Worm (Caenorhabditis elegans): ENCODE results near the gene zhit-3.

- no peak for TF ChIP-seq lin-35 (GFP tag; optimal IDR thresholded peaks at IDR 0.05)
- no peak for TF ChIP-seq B0035.1 (tag; optimal IDR thresholded peaks at IDR 0.05)
- no peak for TF ChIP-seq nfyb-1 (GFP tag; IDR thresholded peaks at IDR 0.05)
- no peak for TF ChIP-seq snpc-1.3 (tag; optimal IDR thresholded peaks at IDR 0.05; ENCODE audit: insufficient read depth)
- TF ChIP-seq hlh-12 (tag; optimal IDR thresholded peaks at IDR 0.05), result no peak
- no peak for TF ChIP-seq unc-130 (GFP tag; optimal IDR thresholded peaks at IDR 0.05)
- no peak for TF ChIP-seq ztf-3 (GFP tag; optimal IDR thresholded peaks at IDR 0.05)
- TF ChIP-seq Y95B8A.8 (GFP tag; IDR thresholded peaks at IDR 0.05), result no peak
- no peak for TF ChIP-seq Y56A3A.18 (GFP tag; IDR thresholded peaks at IDR 0.05)
These were observed 700 bp upstream of the zhit-3 start, which contains the start of gene hpo-40 for ce11 chrV:10212627-10213026.
